Worm (Caenorhabditis elegans) whole organism, midembryonic: Measurements from ENCODE around the gene gtf-2H1.

ENCODE experiments used
- T22C8.4 ChIP-seq: fragments of 200-800 bp; sonication (Bioruptor generic); IDR thresholded peaks from 2 replicates; pipeline ENCODE4 v1.3.6; 2022; ENCODE audit warnings: missing genetic modification characterization, missing compliant biosample characterization
- ref-1 ChIP-seq: fragments of 200-800 bp; sonication (Bioruptor generic); conservative IDR thresholded peaks from 2 replicates; pipeline ENCODE4 v1.3.6; 2022; ENCODE audit warnings: missing genetic modification reagents, missing genetic modification characterization, missing compliant biosample characterization

ce11 chrIV:231673-232072 lies at the start of gene gtf-2H1:
- TF ChIP-seq ref-1 (GFP tag; lab: Robert Waterston, UW) = no peak
- TF ChIP-seq T22C8.4 (GFP tag; lab: Robert Waterston, UW) = no peak
